Worm (Caenorhabditis elegans) whole organism, late embryonic: Measurements from ENCODE around the gene ham-3.

Experiments
- C38D4.7 ChIP-seq: fragments of 200-800 bp; sonication (Bioruptor generic); optimal IDR thresholded peaks from 2 replicates; lab custom pipeline; 2018; ENCODE audit warnings: mild to moderate bottlenecking, missing genetic modification characterization, moderate library complexity, missing compliant biosample characterization
- Y22D7AL.16 ChIP-seq: sonication (generic microtip); optimal IDR thresholded peaks from 2 replicates; lab custom pipeline; 2016; ENCODE audit warnings: missing genetic modification characterization, missing compliant biosample characterization
- ceh-19 ChIP-seq: fragments of 200-800 bp; sonication (Bioruptor generic); optimal IDR thresholded peaks from 2 replicates; lab custom pipeline; 2018; ENCODE audit warnings: mild to moderate bottlenecking, missing genetic modification characterization, missing compliant biosample characterization
- ceh-22 ChIP-seq: sonication (generic microtip); optimal IDR thresholded peaks from 2 replicates; lab custom pipeline; 2017; ENCODE audit warnings: missing biosample characterization, missing genetic modification characterization
- ceh-24 ChIP-seq: sonication (generic microtip); optimal IDR thresholded peaks from 2 replicates; lab custom pipeline; 2016; ENCODE audit warnings: mild to moderate bottlenecking, missing genetic modification characterization, missing compliant biosample characterization
- che-1 ChIP-seq: sonication (generic microtip); optimal IDR thresholded peaks from 2 replicates; lab custom pipeline; 2016; ENCODE audit warnings: mild to moderate bottlenecking, missing genetic modification characterization, missing compliant biosample characterization
- dmd-4 ChIP-seq: sonication (generic microtip); optimal IDR thresholded peaks from 2 replicates; lab custom pipeline; 2016; ENCODE audit warnings: borderline replicate concordance, missing genetic modification characterization, missing compliant biosample characterization
- elt-2 ChIP-seq: sonication (generic microtip); optimal IDR thresholded peaks from 2 replicates; lab custom pipeline; 2016; ENCODE audit warnings: missing genetic modification reagents, missing genetic modification characterization, missing compliant biosample characterization
- elt-4 ChIP-seq: sonication (generic microtip); optimal IDR thresholded peaks from 2 replicates; lab custom pipeline; 2016; ENCODE audit warnings: missing genetic modification characterization, missing compliant biosample characterization
- ets-4 ChIP-seq: sonication (generic microtip); optimal IDR thresholded peaks from 2 replicates; lab custom pipeline; 2016; ENCODE audit warnings: missing genetic modification characterization, missing compliant biosample characterization
- fkh-10 ChIP-seq: fragments of 150-350 bp; optimal IDR thresholded peaks from 2 replicates; lab custom pipeline; 2014; ENCODE audit warnings: missing biosample characterization, missing genetic modification reagents, missing genetic modification characterization
- gmeb-2 ChIP-seq: sonication (generic microtip); optimal IDR thresholded peaks from 2 replicates; lab custom pipeline; 2016; ENCODE audit warnings: missing genetic modification characterization, inconsistent platforms, missing compliant biosample characterization
- hlh-15 ChIP-seq: sonication (generic microtip); optimal IDR thresholded peaks from 2 replicates; lab custom pipeline; 2016; ENCODE audit warnings: missing genetic modification characterization, missing compliant biosample characterization
- hlh-30 ChIP-seq: sonication (generic microtip); optimal IDR thresholded peaks from 2 replicates; lab custom pipeline; 2017; ENCODE audit warnings: antibody characterized with exemption, missing genetic modification characterization, missing compliant biosample characterization; ENCODE audit not compliant: insufficient read depth
- hlh-8 ChIP-seq: sonication (generic microtip); optimal IDR thresholded peaks from 2 replicates; lab custom pipeline; 2016; ENCODE audit warnings: missing genotype, missing genetic modification characterization, missing compliant biosample characterization
- mec-3 ChIP-seq: sonication (generic microtip); optimal IDR thresholded peaks from 2 replicates; lab custom pipeline; 2016; ENCODE audit warnings: borderline replicate concordance, missing genetic modification characterization, missing compliant biosample characterization
- nfya-1 ChIP-seq: sonication (generic microtip); optimal IDR thresholded peaks from 2 replicates; lab custom pipeline; 2017; ENCODE audit warnings: missing genetic modification characterization, mild to moderate bottlenecking, missing compliant biosample characterization, antibody characterized with exemption, moderate library complexity
- nhr-232 ChIP-seq: sonication (generic microtip); optimal IDR thresholded peaks from 2 replicates; lab custom pipeline; 2016; ENCODE audit warnings: missing genetic modification characterization, missing compliant biosample characterization
- npax-4 ChIP-seq: sonication (generic microtip); optimal IDR thresholded peaks from 2 replicates; lab custom pipeline; 2016; ENCODE audit warnings: missing genetic modification characterization, missing compliant biosample characterization
- odd-2 ChIP-seq: sonication (generic microtip); optimal IDR thresholded peaks from 2 replicates; lab custom pipeline; 2017; ENCODE audit warnings: antibody characterized with exemption, mild to moderate bottlenecking, missing genetic modification characterization, missing compliant biosample characterization
- pax-1 ChIP-seq: fragments of 150-350 bp; optimal IDR thresholded peaks from 2 replicates; lab custom pipeline; 2014; ENCODE audit warnings: missing biosample characterization, missing genetic modification characterization
- pha-2 ChIP-seq: sonication (generic microtip); optimal IDR thresholded peaks from 2 replicates; lab custom pipeline; 2017; ENCODE audit warnings: mild to moderate bottlenecking, missing genetic modification characterization, missing compliant biosample characterization
- pha-4 ChIP-seq: fragments of 150-350 bp; optimal IDR thresholded peaks from 2 replicates; lab custom pipeline; 2018; ENCODE audit warnings: missing biosample characterization, missing genetic modification reagents, missing genetic modification characterization
- pqm-1 ChIP-seq: sonication (generic microtip); optimal IDR thresholded peaks from 2 replicates; lab custom pipeline; 2016; ENCODE audit warnings: missing genetic modification characterization, missing compliant biosample characterization
- pros-1 ChIP-seq: fragments of 150-350 bp; optimal IDR thresholded peaks from 2 replicates; lab custom pipeline; 2014; ENCODE audit warnings: missing biosample characterization, missing genetic modification reagents, missing genetic modification characterization
- ref-2 ChIP-seq: sonication (generic microtip); optimal IDR thresholded peaks from 2 replicates; lab custom pipeline; 2016; ENCODE audit warnings: missing genetic modification characterization, missing compliant biosample characterization
- sdc-2 ChIP-seq: sonication (generic microtip); optimal IDR thresholded peaks from 2 replicates; lab custom pipeline; 2016; ENCODE audit warnings: missing genotype, missing genetic modification characterization, missing compliant biosample characterization
- sox-4 ChIP-seq: sonication (generic microtip); optimal IDR thresholded peaks from 2 replicates; lab custom pipeline; 2017; ENCODE audit warnings: mild to moderate bottlenecking, missing genetic modification characterization, inconsistent platforms, missing compliant biosample characterization
- tbx-2 ChIP-seq: sonication (generic microtip); optimal IDR thresholded peaks from 2 replicates; lab custom pipeline; 2016; ENCODE audit warnings: missing genetic modification characterization, missing compliant biosample characterization
- ttx-3 ChIP-seq: sonication (generic microtip); optimal IDR thresholded peaks from 2 replicates; lab custom pipeline; 2016; ENCODE audit warnings: missing genetic modification reagents, missing genetic modification characterization, missing compliant biosample characterization
- unc-3 ChIP-seq, 2 experiments: fragments of 200-800 bp in 1 of 2; sonication (Bioruptor generic) in 1 of 2; sonication (generic microtip) in 1 of 2; conservative IDR thresholded peaks in 1 of 2; optimal IDR thresholded peaks in 1 of 2; 2 replicates each; pipeline versions ENCODE4 v1.3.6 to Lab custom; 2016 to 2022; ENCODE audit warnings: missing compliant biosample characterization in 2 of 2, missing genetic modification characterization in 2 of 2, missing genetic modification reagents in 1 of 2
- unc-42 ChIP-seq: sonication (generic microtip); optimal IDR thresholded peaks from 2 replicates; lab custom pipeline; 2016; ENCODE audit warnings: missing genotype, missing genetic modification characterization, missing compliant biosample characterization
- unc-55 ChIP-seq: sonication (generic microtip); optimal IDR thresholded peaks from 2 replicates; lab custom pipeline; 2017; ENCODE audit warnings: missing biosample characterization, missing genetic modification reagents, missing genetic modification characterization
- unc-86 ChIP-seq: sonication (generic microtip); optimal IDR thresholded peaks from 2 replicates; lab custom pipeline; 2016; ENCODE audit warnings: missing genetic modification characterization, missing compliant biosample characterization
- ztf-16 ChIP-seq: sonication (generic microtip); optimal IDR thresholded peaks from 2 replicates; lab custom pipeline; 2017; ENCODE audit warnings: missing genetic modification characterization, missing compliant biosample characterization

Gene ham-3

ce11 chrIII:10096525-10096972 is 24.0 kb upstream of the ham-3 start (continued):
- TF ChIP-seq sdc-2 (peak; percentile 46), fkh-10 (GFP tag; lab: Kevin White, UChicago) (no peak)

ce11 chrIII:10097981-10098380 is 22.6 kb upstream of the ham-3 start, which contains the start of gene spop-1:
Gene spop-1 (minus strand): TSS chrIII:10098081.
- TF ChIP-seq unc-55 (no peak), che-1 (tag; lab: Kevin White, UChicago) (no peak), pros-1 (tag; lab: Kevin White, UChicago) (no peak), nfya-1 (tag; lab: Kevin White, UChicago) (no peak), dmd-4 (tag; lab: Kevin White, UChicago) (no peak)

ce11 chrIII:10101352-10101751 is 19.2 kb upstream of the ham-3 start, which contains the start of gene kel-10:
Gene kel-10 (minus strand): TSS chrIII:10101452.
- TF ChIP-seq elt-2 (no peak), pha-4 (tag; lab: Kevin White, UChicago) (no peak), pha-2 (tag; lab: Kevin White, UChicago) (no peak), mec-3 (no peak), pax-1 (tag; lab: Kevin White, UChicago) (no peak), npax-4 (no peak), hlh-15 (no peak), ceh-24 (no peak), sox-4 (tag; lab: Kevin White, UChicago) (no peak), hlh-8 (tag; lab: Kevin White, UChicago) (no peak), ets-4 (tag; lab: Kevin White, UChicago) (no peak), unc-3 (GFP tag; conservative IDR thresholded peaks at IDR 0.05; lab: Robert Waterston, UW) (no peak), unc-3 (tag; optimal IDR thresholded peaks at IDR 0.05; lab: Kevin White, UChicago) (no peak), C38D4.7 (no peak), unc-42 (no peak), unc-86 (tag; lab: Kevin White, UChicago) (no peak), pros-1 (tag; lab: Kevin White, UChicago) (no peak), gmeb-2 (tag; lab: Kevin White, UChicago) (no peak), tbx-2 (tag; lab: Kevin White, UChicago) (no peak), Y22D7AL.16 (tag; lab: Kevin White, UChicago) (no peak)

- TF ChIP-seq unc-86 (tag; lab: Kevin White, UChicago) (no peak), ceh-22 (tag; lab: Kevin White, UChicago) (no peak), ztf-16 (tag; lab: Kevin White, UChicago) (no peak), nhr-232 (tag; lab: Kevin White, UChicago) (no peak), hlh-30 (tag; lab: Kevin White, UChicago) (no peak), pha-2 (tag; lab: Kevin White, UChicago) (no peak), ref-2 (no peak), odd-2 (tag; lab: Kevin White, UChicago) (no peak), elt-4 (tag; lab: Kevin White, UChicago) (no peak), C38D4.7 (no peak), pros-1 (tag; lab: Kevin White, UChicago) (no peak), ttx-3 (tag; lab: Kevin White, UChicago) (no peak), pqm-1 (tag; lab: Kevin White, UChicago) (no peak), hlh-8 (tag; lab: Kevin White, UChicago) (no peak), ceh-19 (GFP tag; lab: Kevin White, UChicago) (no peak)
Measured at ce11 chrIII:10106390-10106789, 14.2 kb upstream of the ham-3 start, which contains the start of gene srt-55. Gene srt-55 (minus strand): TSS chrIII:10106490.
